Fruit fly (Drosophila melanogaster): Measurements from ENCODE around the gene CG6689.

DNA sequence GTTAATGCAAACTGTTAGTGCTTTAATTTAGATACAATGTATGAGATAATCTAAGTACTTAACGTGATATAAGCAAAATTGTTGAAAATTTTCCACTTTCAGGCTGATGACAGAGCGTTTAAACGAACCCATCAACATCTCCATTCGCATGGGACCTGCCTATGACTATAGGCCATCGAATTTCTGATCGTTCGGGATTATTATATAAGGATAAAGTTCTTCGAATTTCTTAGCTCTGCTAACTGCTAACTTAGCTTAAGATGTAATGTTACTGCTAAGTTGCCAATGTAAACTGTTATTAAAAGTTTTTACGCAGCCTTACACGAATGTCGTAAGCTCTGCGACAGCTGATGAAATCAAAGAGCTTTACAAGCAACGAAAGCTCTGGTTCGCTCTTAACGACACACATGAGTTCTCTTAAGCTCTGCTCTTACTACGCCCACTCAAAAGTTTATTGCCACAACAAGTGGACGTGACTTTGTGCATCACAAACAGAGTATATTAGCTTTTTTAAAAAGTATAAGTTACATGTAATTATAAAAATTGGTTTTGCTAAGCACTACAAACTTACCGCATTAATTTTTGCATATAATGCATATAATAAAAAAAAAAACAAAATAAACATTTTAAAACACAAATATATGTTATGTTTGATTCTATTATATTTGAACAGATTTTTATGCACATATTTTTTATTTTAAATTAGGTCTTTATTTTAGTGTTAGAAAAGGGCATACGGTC is 23.0 kb downstream of the CG6689 start:
- TF ChIP-seq CTCF (optimal IDR thresholded peaks at IDR 0.05) (no peak), CG8478 (optimal IDR thresholded peaks at IDR 0.05) (no peak)
